Worm (Caenorhabditis elegans) whole organism, L4 larva: ENCODE data around the gene vps-53.

ENCODE experiments used
- T26A8.4 ChIP-seq: fragments of 200-800 bp; sonication (Bioruptor generic); IDR thresholded peaks from 2 replicates; pipeline ENCODE4 v1.3.6; 2022; ENCODE audit warnings: missing genetic modification characterization, missing compliant biosample characterization
- Y5F2A.4 ChIP-seq: fragments of 200-800 bp; sonication (Bioruptor generic); optimal IDR thresholded peaks from 2 replicates; lab custom pipeline; 2018; ENCODE audit warnings: mild to moderate bottlenecking, missing genetic modification characterization, missing compliant biosample characterization
- ZK337.2 ChIP-seq: fragments of 200-800 bp; sonication (Bioruptor generic); IDR thresholded peaks from 2 replicates; pipeline ENCODE4 v1.3.6; 2022; ENCODE audit warnings: missing genetic modification reagents, missing genetic modification characterization, missing compliant biosample characterization
- ZK546.5 ChIP-seq, 2 experiments: sonication (generic microtip); optimal IDR thresholded peaks; 2 replicates each; lab custom pipeline; 2017; ENCODE audit warnings: missing biosample characterization in 2 of 2, missing genetic modification characterization in 2 of 2
- aly-2 ChIP-seq: sonication (generic microtip); optimal IDR thresholded peaks from 2 replicates; lab custom pipeline; 2018; ENCODE audit warnings: missing biosample characterization, missing genetic modification characterization
- arid-1 ChIP-seq: fragments of 200-800 bp; sonication (Bioruptor generic); conservative IDR thresholded peaks from 2 replicates; pipeline ENCODE4 v1.3.6; 2022; ENCODE audit warnings: missing genetic modification reagents, missing genetic modification characterization, missing compliant biosample characterization
- ceh-20 ChIP-seq: fragments of 200-800 bp; sonication (Bioruptor generic); IDR thresholded peaks from 2 replicates; pipeline ENCODE4 v1.3.6; 2022; ENCODE audit warnings: missing genetic modification reagents, missing genetic modification characterization, missing compliant biosample characterization
- ceh-32 ChIP-seq: sonication (generic microtip); optimal IDR thresholded peaks from 2 replicates; lab custom pipeline; 2016; ENCODE audit warnings: mild to moderate bottlenecking, missing genetic modification characterization, missing compliant biosample characterization; ENCODE audit not compliant: poor library complexity
- ceh-44 ChIP-seq: fragments of 200-800 bp; sonication (Bioruptor generic); IDR thresholded peaks from 2 replicates; pipeline ENCODE4 v1.3.6; 2022; ENCODE audit warnings: missing genetic modification reagents, missing genetic modification characterization, missing compliant biosample characterization
- ces-1 ChIP-seq: fragments of 150-350 bp; sonication (generic microtip); optimal IDR thresholded peaks from 4 replicates; lab custom pipeline; 2014; ENCODE audit warnings: missing biosample characterization, missing genetic modification reagents, missing genetic modification characterization
- cey-2 ChIP-seq: sonication (generic microtip); optimal IDR thresholded peaks from 3 replicates; lab custom pipeline; 2017; ENCODE audit warnings: missing genetic modification characterization, mild to moderate bottlenecking, missing compliant biosample characterization, antibody characterized with exemption, borderline replicate concordance; ENCODE audit not compliant: insufficient read depth
- daf-8 ChIP-seq: fragments of 200-800 bp; sonication (Bioruptor generic); IDR thresholded peaks from 2 replicates; pipeline ENCODE4 v1.3.6; 2022; ENCODE audit warnings: missing genetic modification characterization, missing compliant biosample characterization
- dmd-8 ChIP-seq: fragments of 200-800 bp; sonication (Bioruptor generic); IDR thresholded peaks from 2 replicates; pipeline ENCODE4 v1.3.6; 2022; ENCODE audit warnings: missing genetic modification characterization, missing compliant biosample characterization
- dmd-9 ChIP-seq: fragments of 200-800 bp; sonication (Bioruptor generic); IDR thresholded peaks from 2 replicates; pipeline ENCODE4 v1.3.6; 2022; ENCODE audit warnings: missing genetic modification reagents, missing genetic modification characterization, missing compliant biosample characterization
- duxl-1 ChIP-seq: sonication (generic microtip); optimal IDR thresholded peaks from 2 replicates; lab custom pipeline; 2016; ENCODE audit warnings: mild to moderate bottlenecking, missing genetic modification characterization, moderate library complexity, missing compliant biosample characterization; ENCODE audit not compliant: poor library complexity
- egl-27 ChIP-seq: sonication (generic microtip); optimal IDR thresholded peaks from 3 replicates; lab custom pipeline; 2017; ENCODE audit warnings: missing biosample characterization, missing genetic modification reagents, missing genetic modification characterization
- fkh-10 ChIP-seq: fragments of 150-350 bp; optimal IDR thresholded peaks from 2 replicates; lab custom pipeline; 2014; ENCODE audit warnings: missing biosample characterization, missing genetic modification reagents, missing genetic modification characterization
- fos-1 ChIP-seq: fragments of 150-350 bp; optimal IDR thresholded peaks from 2 replicates; lab custom pipeline; 2014; ENCODE audit warnings: missing biosample characterization, missing genetic modification characterization
- gei-8 ChIP-seq: fragments of 200-800 bp; sonication (Bioruptor generic); optimal IDR thresholded peaks from 2 replicates; lab custom pipeline; 2018; ENCODE audit warnings: mild to moderate bottlenecking, missing genetic modification characterization, missing compliant biosample characterization
- hif-1 ChIP-seq, 2 experiments: sonication (generic microtip); optimal IDR thresholded peaks; 2 replicates each; lab custom pipeline; 2016 to 2017; ENCODE audit warnings: missing compliant biosample characterization in 2 of 2, missing genetic modification characterization in 2 of 2, missing genetic modification reagents in 2 of 2, missing genotype in 2 of 2, mild to moderate bottlenecking in 1 of 2
- hmg-1.1 ChIP-seq: fragments of 200-800 bp; sonication (Bioruptor generic); IDR thresholded peaks from 2 replicates; pipeline ENCODE4 v1.3.6; 2022; ENCODE audit warnings: missing genetic modification reagents, missing genetic modification characterization, missing compliant biosample characterization
- lin-13 ChIP-seq: fragments of 150-350 bp; optimal IDR thresholded peaks from 2 replicates; lab custom pipeline; 2014; ENCODE audit warnings: missing biosample characterization, missing genetic modification reagents, missing genetic modification characterization
- lin-15B ChIP-seq: fragments of 150-350 bp; sonication (generic microtip); optimal IDR thresholded peaks from 3 replicates; lab custom pipeline; 2014; ENCODE audit warnings: missing biosample characterization, missing genetic modification characterization
- lsy-2 ChIP-seq, 2 experiments: fragments of 150-350 bp in 1 of 2; sonication (generic microtip) in 1 of 2; optimal IDR thresholded peaks; 2 replicates each; lab custom pipeline; 2014 to 2017; ENCODE audit warnings: missing biosample characterization in 2 of 2, missing genetic modification characterization in 2 of 2
- mes-2 ChIP-seq: sonication (generic microtip); optimal IDR thresholded peaks from 2 replicates; lab custom pipeline; 2016; ENCODE audit warnings: missing genotype, mild to moderate bottlenecking, missing genetic modification characterization, missing compliant biosample characterization; ENCODE audit not compliant: poor library complexity, severe bottlenecking
- mxl-2 ChIP-seq: fragments of 200-800 bp; sonication (Bioruptor generic); conservative IDR thresholded peaks from 2 replicates; pipeline ENCODE4 v1.3.6; 2022; ENCODE audit warnings: missing genetic modification reagents, missing genetic modification characterization, missing compliant biosample characterization
- mxl-3 ChIP-seq: fragments of 200-800 bp; sonication (Bioruptor generic); optimal IDR thresholded peaks from 2 replicates; lab custom pipeline; 2018; ENCODE audit warnings: mild to moderate bottlenecking, missing genetic modification characterization, missing compliant biosample characterization
- nhr-10 ChIP-seq: fragments of 150-350 bp; optimal IDR thresholded peaks from 2 replicates; lab custom pipeline; 2014; ENCODE audit warnings: missing biosample characterization, missing genetic modification characterization
- nhr-102 ChIP-seq: sonication (generic microtip); optimal IDR thresholded peaks from 2 replicates; lab custom pipeline; 2016; ENCODE audit warnings: mild to moderate bottlenecking, missing genetic modification characterization, moderate library complexity, missing compliant biosample characterization
- nhr-237 ChIP-seq: sonication (generic microtip); optimal IDR thresholded peaks from 2 replicates; lab custom pipeline; 2017; ENCODE audit warnings: missing biosample characterization, missing genetic modification characterization
- nhr-42 ChIP-seq: fragments of 200-800 bp; sonication (Bioruptor generic); IDR thresholded peaks from 2 replicates; pipeline ENCODE4 v1.3.6; 2022; ENCODE audit warnings: missing genetic modification characterization, missing compliant biosample characterization
- nhr-48 ChIP-seq: sonication (generic microtip); optimal IDR thresholded peaks from 2 replicates; lab custom pipeline; 2016; ENCODE audit warnings: mild to moderate bottlenecking, missing genetic modification characterization, missing compliant biosample characterization
- nhr-6 ChIP-seq: fragments of 150-350 bp; optimal IDR thresholded peaks from 2 replicates; lab custom pipeline; 2014; ENCODE audit warnings: missing biosample characterization, missing genetic modification characterization
- nhr-76 ChIP-seq: fragments of 150-350 bp; optimal IDR thresholded peaks from 2 replicates; lab custom pipeline; 2014; ENCODE audit warnings: missing biosample characterization, missing genetic modification characterization
- nhr-77 ChIP-seq: fragments of 150-350 bp; optimal IDR thresholded peaks from 2 replicates; lab custom pipeline; 2014; ENCODE audit warnings: missing biosample characterization, missing genetic modification characterization
- pha-4 ChIP-seq, 2 experiments: fragments of 150-350 bp in 1 of 2; fragments of 200-800 bp in 1 of 2; sonication (Bioruptor generic) in 1 of 2; IDR thresholded peaks in 1 of 2; optimal IDR thresholded peaks in 1 of 2; 2 replicates each; pipeline versions ENCODE4 v1.3.6 to Lab custom; 2014 to 2022; ENCODE audit warnings: missing genetic modification characterization in 2 of 2, missing genetic modification reagents in 2 of 2, missing biosample characterization in 1 of 2, missing compliant biosample characterization in 1 of 2
- rbr-2 ChIP-seq: sonication (generic microtip); optimal IDR thresholded peaks from 2 replicates; lab custom pipeline; 2016; ENCODE audit warnings: missing genotype, missing genetic modification characterization, missing compliant biosample characterization
- sdz-12 ChIP-seq: fragments of 200-800 bp; sonication (Bioruptor generic); optimal IDR thresholded peaks from 2 replicates; lab custom pipeline; 2018; ENCODE audit warnings: mild to moderate bottlenecking, missing genetic modification characterization, missing compliant biosample characterization
- skn-1 ChIP-seq: fragments of 150-350 bp; optimal IDR thresholded peaks from 2 replicates; lab custom pipeline; 2014; ENCODE audit warnings: missing biosample characterization, missing genetic modification characterization
- snpc-1.2 ChIP-seq: fragments of 200-800 bp; sonication (Bioruptor generic); IDR thresholded peaks from 2 replicates; pipeline ENCODE4 v1.3.6; 2022; ENCODE audit warnings: missing genetic modification reagents, missing genetic modification characterization, missing compliant biosample characterization
- spr-1 ChIP-seq: sonication (generic microtip); optimal IDR thresholded peaks from 2 replicates; lab custom pipeline; 2016; ENCODE audit warnings: mild to moderate bottlenecking, missing genetic modification characterization, missing compliant biosample characterization
- spr-3 ChIP-seq: fragments of 200-800 bp; sonication (Bioruptor generic); optimal IDR thresholded peaks from 2 replicates; lab custom pipeline; 2018; ENCODE audit warnings: mild to moderate bottlenecking, missing genetic modification characterization, missing compliant biosample characterization
- tra-1 ChIP-seq: fragments of 200-800 bp; sonication (Bioruptor generic); IDR thresholded peaks from 2 replicates; pipeline ENCODE4 v1.3.6; 2022; ENCODE audit warnings: missing genetic modification reagents, missing genetic modification characterization, missing compliant biosample characterization
- unc-130 ChIP-seq: sonication (generic microtip); optimal IDR thresholded peaks from 2 replicates; lab custom pipeline; 2016; ENCODE audit warnings: missing genetic modification reagents, missing genetic modification characterization, missing compliant biosample characterization
- unc-39 ChIP-seq: sonication (generic microtip); optimal IDR thresholded peaks from 2 replicates; lab custom pipeline; 2017; ENCODE audit warnings: missing biosample characterization, missing genetic modification characterization
- zag-1 ChIP-seq: fragments of 150-350 bp; optimal IDR thresholded peaks from 2 replicates; lab custom pipeline; 2014; ENCODE audit warnings: missing biosample characterization, missing genetic modification characterization
- zip-11 ChIP-seq: fragments of 200-800 bp; sonication (Bioruptor generic); IDR thresholded peaks from 2 replicates; pipeline ENCODE4 v1.3.6; 2022; ENCODE audit warnings: missing genetic modification characterization, missing compliant biosample characterization
- zip-2 ChIP-seq: fragments of 150-350 bp; optimal IDR thresholded peaks from 2 replicates; lab custom pipeline; 2014; ENCODE audit warnings: missing biosample characterization, missing genetic modification characterization
- ztf-11 ChIP-seq: fragments of 150-350 bp; optimal IDR thresholded peaks from 2 replicates; lab custom pipeline; 2014; ENCODE audit warnings: missing biosample characterization, missing genetic modification characterization
- ztf-7 ChIP-seq: fragments of 150-350 bp; optimal IDR thresholded peaks from 2 replicates; lab custom pipeline; 2014; ENCODE audit warnings: missing biosample characterization, missing genetic modification characterization

vps-53 gene

ce11 chrIII:9765465-9765900 is 8.2 kb upstream of the vps-53 start (continued):
- peak; percentile 98 for TF ChIP-seq rbr-2 (tag; lab: Kevin White, UChicago)
- TF ChIP-seq zag-1 (tag; lab: Kevin White, UChicago): peak; percentile 80
- peak; percentile 36 for TF ChIP-seq aly-2
- TF ChIP-seq nhr-42 (GFP tag; lab: Robert Waterston, UW): peak; percentile 97
- TF ChIP-seq pha-4 (GFP tag; IDR thresholded peaks at IDR 0.05; lab: Robert Waterston, UW): peak; percentile 98
- no peak for TF ChIP-seq pha-4 (tag; optimal IDR thresholded peaks at IDR 0.05; lab: Kevin White, UChicago)
- peak; percentile 97 for TF ChIP-seq arid-1 (GFP tag; lab: Robert Waterston, UW)
- peak; percentile 78; the same call in 1 of the 2 replicates for TF ChIP-seq ZK337.2
- peak; percentile 96 for TF ChIP-seq nhr-48 (tag; lab: Kevin White, UChicago)
- TF ChIP-seq mxl-2: peak; percentile 93
- TF ChIP-seq mxl-3 (GFP tag; lab: Kevin White, UChicago): peak; percentile 99
- 0 out of 2 replicates have a peak, but pooled peaks have one; percentile 51 for TF ChIP-seq daf-8 (GFP tag; lab: Robert Waterston, UW)
- no peak for TF ChIP-seq ztf-11 (tag; lab: Kevin White, UChicago)
- peak; percentile 93 for TF ChIP-seq nhr-10 (tag; lab: Kevin White, UChicago)
- TF ChIP-seq T26A8.4 (GFP tag; lab: Robert Waterston, UW): peak; percentile 99
- peak; percentile 77; the same call in 1 of the 2 replicates for TF ChIP-seq ceh-44 (GFP tag; lab: Robert Waterston, UW)
- peak; percentile 98 for TF ChIP-seq gei-8 (GFP tag; lab: Kevin White, UChicago)
- TF ChIP-seq ceh-20 (GFP tag; lab: Robert Waterston, UW): peak; percentile 98
- TF ChIP-seq spr-3 (GFP tag; lab: Kevin White, UChicago): peak; percentile 98
- 0 out of 2 replicates have a peak, but pooled peaks have one; percentile 56 for TF ChIP-seq dmd-8 (GFP tag; lab: Robert Waterston, UW)
- TF ChIP-seq unc-39: peak; percentile 37
- peak; percentile 97 for TF ChIP-seq sdz-12 (GFP tag; lab: Kevin White, UChicago)
- peak; percentile 96 for TF ChIP-seq nhr-6
- TF ChIP-seq nhr-76 (tag; lab: Kevin White, UChicago): peak; percentile 74
- peak; percentile 87 for TF ChIP-seq fos-1 (tag; lab: Kevin White, UChicago)
- TF ChIP-seq hif-1 (tag; optimal IDR thresholded peaks at IDR 0.05; lab: Kevin White, UChicago): peak; percentile 81 to 96
- TF ChIP-seq skn-1 (tag; lab: Kevin White, UChicago): peak; percentile 71
- peak; percentile 1 for TF ChIP-seq unc-130
- peak; percentile 94 for TF ChIP-seq dmd-9 (GFP tag; lab: Robert Waterston, UW)
- peak; percentile 99 to 100 for TF ChIP-seq lsy-2 (tag; optimal IDR thresholded peaks at IDR 0.05; lab: Kevin White, UChicago)
- TF ChIP-seq mes-2: peak; percentile 95
- TF ChIP-seq cey-2 (tag; lab: Kevin White, UChicago): peak; percentile 83
- peak; percentile 82 for TF ChIP-seq zip-2 (tag; lab: Kevin White, UChicago)
- TF ChIP-seq ceh-32 (tag; lab: Kevin White, UChicago): peak; percentile 75
- peak; percentile 99 for TF ChIP-seq hmg-1.1
- TF ChIP-seq ztf-7 (tag; lab: Kevin White, UChicago): peak; percentile 88
- peak; percentile 88 for TF ChIP-seq fkh-10 (GFP tag; lab: Kevin White, UChicago)
- TF ChIP-seq zip-11 (GFP tag; lab: Robert Waterston, UW): peak; percentile 48; the same call in 1 of the 2 replicates
- peak; percentile 24 to 87 for TF ChIP-seq ZK546.5 (tag; optimal IDR thresholded peaks at IDR 0.05; lab: Kevin White, UChicago)
- TF ChIP-seq nhr-102 (tag; lab: Kevin White, UChicago): peak; percentile 98
- TF ChIP-seq nhr-77: peak; percentile 97
- TF ChIP-seq tra-1 (GFP tag; lab: Robert Waterston, UW): peak; percentile 96
- TF ChIP-seq ces-1: no peak
- TF ChIP-seq Y5F2A.4 (GFP tag; lab: Kevin White, UChicago): peak; percentile 92
- peak; percentile 19 for TF ChIP-seq egl-27
- peak; percentile 37 for TF ChIP-seq nhr-237 (tag; lab: Kevin White, UChicago)
- TF ChIP-seq spr-1 (tag; lab: Kevin White, UChicago): peak; percentile 95
- TF ChIP-seq duxl-1 (tag; lab: Kevin White, UChicago): peak; percentile 96
- TF ChIP-seq lin-13 (GFP tag; lab: Kevin White, UChicago): peak; percentile 91
- no peak for TF ChIP-seq lin-15B (tag; lab: Kevin White, UChicago)
- TF ChIP-seq snpc-1.2 (GFP tag; lab: Robert Waterston, UW): peak; percentile 78
